Fruit fly (Drosophila melanogaster) whole organism, adult: Measurements from ENCODE around the gene CG18622.

Experiments used
- CG11617 ChIP-seq: fragments of 200-800 bp; sonication (Bioruptor generic); optimal IDR thresholded peaks from 2 replicates; lab custom pipeline; 2017; ENCODE audit warnings: mild to moderate bottlenecking, missing biosample characterization, missing genetic modification reagents, missing genetic modification characterization
- CG33017 ChIP-seq: fragments of 200-800 bp; sonication (Bioruptor generic); optimal IDR thresholded peaks from 2 replicates; lab custom pipeline; 2018; ENCODE audit warnings: missing biosample characterization, mild to moderate bottlenecking, missing genetic modification characterization, moderate library complexity
- CG5204 ChIP-seq: fragments of 200-800 bp; sonication (Bioruptor generic); optimal IDR thresholded peaks from 2 replicates; lab custom pipeline; 2016; ENCODE audit warnings: missing biosample characterization, missing genetic modification characterization
- CG7045 ChIP-seq: fragments of 200-800 bp; sonication (Bioruptor generic); optimal IDR thresholded peaks from 2 replicates; lab custom pipeline; 2017; ENCODE audit warnings: missing biosample characterization, mild to moderate bottlenecking, missing genetic modification characterization
- CG7101 ChIP-seq: fragments of 200-800 bp; sonication (Bioruptor generic); optimal IDR thresholded peaks from 2 replicates; lab custom pipeline; 2018; ENCODE audit warnings: missing biosample characterization, mild to moderate bottlenecking, missing genetic modification characterization, moderate library complexity
- Mnt ChIP-seq: fragments of 200-800 bp; sonication (Bioruptor generic); optimal IDR thresholded peaks from 2 replicates; lab custom pipeline; 2016; ENCODE audit warnings: missing biosample characterization, mild to moderate bottlenecking, missing genetic modification characterization
- bab1 ChIP-seq: fragments of 200-800 bp; sonication (Bioruptor generic); optimal IDR thresholded peaks from 3 replicates; lab custom pipeline; 2019; ENCODE audit warnings: missing biosample characterization, mild to moderate bottlenecking, missing genetic modification characterization, moderate library complexity
- cnc ChIP-seq, 2 experiments: fragments of >200 bp; optimal IDR thresholded peaks; 2 replicates each; lab custom pipeline; 2017
- kay ChIP-seq: fragments of 200-800 bp; sonication (Bioruptor generic); peaks from one replicate; lab custom pipeline; 2016; ENCODE audit warnings: missing biosample characterization, missing genetic modification characterization, borderline replicate concordance
- ovo ChIP-seq: fragments of 200-800 bp; sonication (Bioruptor generic); optimal IDR thresholded peaks from 2 replicates; lab custom pipeline; 2016; ENCODE audit warnings: missing biosample characterization, missing genetic modification characterization
- pad ChIP-seq: fragments of 200-800 bp; sonication (Bioruptor generic); optimal IDR thresholded peaks from 3 replicates; lab custom pipeline; 2017; ENCODE audit warnings: missing biosample characterization, missing genetic modification characterization, mild to moderate bottlenecking, moderate library complexity, missing genetic modification reagents
- toe ChIP-seq: fragments of 200-800 bp; sonication (Bioruptor generic); optimal IDR thresholded peaks from 2 replicates; lab custom pipeline; 2016; ENCODE audit warnings: missing biosample characterization, missing genetic modification characterization

- no peak for TF ChIP-seq toe (GFP tag; lab: Kevin White, UChicago)
- no peak for TF ChIP-seq Mnt (GFP tag; lab: Kevin White, UChicago)
- no peak for TF ChIP-seq CG5204
- TF ChIP-seq CG33017: no peak
- no peak for TF ChIP-seq cnc (optimal IDR thresholded peaks at IDR 0.05; lab: Kevin White, UChicago)
- no peak for TF ChIP-seq pad (GFP tag; lab: Kevin White, UChicago)
- no peak for TF ChIP-seq bab1
- no peak for TF ChIP-seq kay (GFP tag; lab: Kevin White, UChicago)
- no peak for TF ChIP-seq ovo (GFP tag; lab: Kevin White, UChicago)
- no peak for TF ChIP-seq CG11617 (GFP tag; lab: Kevin White, UChicago)
- TF ChIP-seq CG7101: no peak
- no peak for TF ChIP-seq CG7045
These were observed 15.0 kb downstream of the CG18622 start for dm6 chr3R:16972575-16972974.
